Fruit fly (Drosophila melanogaster) Kc167 (cell line): ENCODE results near the gene CG5418.

Source experiments
- Sin3A ChIP-seq: fragments of >200 bp; optimal IDR thresholded peaks from 2 replicates; lab custom pipeline; 2018; ENCODE audit warnings: missing external identifiers
- psq ChIP-seq: fragments of >200 bp; optimal IDR thresholded peaks from 2 replicates; lab custom pipeline; 2017; ENCODE audit warnings: missing external identifiers
- ttk ChIP-seq: sonication (Bioruptor generic); optimal IDR thresholded peaks from 2 replicates; lab custom pipeline; 2017; ENCODE audit warnings: missing external identifiers

DNA sequence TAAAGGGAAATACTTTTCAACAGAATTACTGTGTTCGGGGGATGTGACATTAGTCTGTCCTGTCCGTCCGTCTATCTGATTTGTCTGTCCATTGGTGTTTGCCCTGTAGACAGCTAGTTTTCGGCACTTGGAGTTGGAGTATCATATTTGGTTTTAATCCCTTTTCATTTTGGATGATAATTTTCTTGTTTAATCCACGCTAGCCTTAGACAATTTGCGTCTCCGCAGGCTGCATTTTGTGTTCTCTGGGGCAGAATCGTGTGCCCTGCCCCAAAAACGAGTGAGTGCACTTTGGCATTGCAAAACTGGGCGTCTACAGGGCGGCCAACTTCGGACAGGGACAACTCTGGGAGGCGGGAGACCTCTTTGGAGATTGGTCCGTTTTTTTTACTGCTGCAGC lies 2.7 kb upstream of the CG5418 start:
- no peak for TF ChIP-seq ttk
- no peak for TF ChIP-seq psq
- TF ChIP-seq Sin3A: no peak
